Fruit fly (Drosophila melanogaster): ENCODE results near the gene CG12481.

Gene CG12481

DNA sequence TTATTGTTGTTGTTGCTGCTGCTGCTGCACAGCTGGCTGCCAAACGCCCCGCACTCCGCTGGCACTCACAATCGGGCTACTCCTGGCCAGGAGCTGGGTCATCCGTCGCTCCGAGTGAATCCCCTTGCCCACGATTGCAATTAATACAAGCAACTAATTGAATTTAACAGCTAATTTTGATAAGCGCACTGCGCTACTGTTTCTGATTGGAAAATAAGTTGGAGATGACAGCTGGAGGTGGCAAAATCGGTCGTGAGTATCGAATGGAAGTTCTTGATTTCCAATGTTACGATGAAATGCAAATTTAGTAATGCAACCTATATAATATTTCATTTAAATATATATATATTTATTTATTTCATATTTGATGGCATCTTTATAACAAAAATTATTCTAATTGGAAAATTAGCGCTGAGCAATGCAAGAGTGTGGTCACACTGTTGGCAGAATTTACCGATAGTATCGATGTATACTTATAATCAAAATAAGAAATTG, 46.8 kb downstream of the CG12481 start, which contains the start of gene CG42271 (continued):
- no peak for TF ChIP-seq gcm (GFP tag; optimal IDR thresholded peaks at IDR 0.05)
- no peak for TF ChIP-seq klu (GFP tag; IDR thresholded peaks at IDR 0.05)
- TF ChIP-seq lov (optimal IDR thresholded peaks at IDR 0.05): no peak
- TF ChIP-seq lov (GFP tag; IDR thresholded peaks at IDR 0.05): no peak
- TF ChIP-seq CG14860 (GFP tag; IDR thresholded peaks at IDR 0.05; ENCODE audit: partially characterized antibody): peak; percentile 94
- TF ChIP-seq CG18599 (GFP tag; optimal IDR thresholded peaks at IDR 0.05): peak; percentile 42
- TF ChIP-seq hb (GFP tag; IDR thresholded peaks at IDR 0.05; ENCODE audit: partially characterized antibody): peak; percentile 93
- TF ChIP-seq slou (GFP tag; optimal IDR thresholded peaks at IDR 0.05): no peak
- no peak for TF ChIP-seq CG18476 (GFP tag; optimal IDR thresholded peaks at IDR 0.05)
- TF ChIP-seq twi (tag; optimal IDR thresholded peaks at IDR 0.05): peak; percentile 4
- TF ChIP-seq CG14050 (GFP tag; IDR thresholded peaks at IDR 0.05): no peak
- TF ChIP-seq CG10654 (GFP tag; optimal IDR thresholded peaks at IDR 0.05): no peak
- no peak for TF ChIP-seq sim (GFP tag; IDR thresholded peaks at IDR 0.05)
- TF ChIP-seq rib (GFP tag; IDR thresholded peaks at IDR 0.05): no peak
- TF ChIP-seq B-H2 (GFP tag; optimal IDR thresholded peaks at IDR 0.05): no peak
- TF ChIP-seq Gsc (GFP tag; IDR thresholded peaks at IDR 0.05): no peak
- peak; percentile 44; the same call in 1 of the 3 replicates for TF ChIP-seq Dbx (GFP tag; IDR thresholded peaks at IDR 0.05)
- TF ChIP-seq CoRest (tag; optimal IDR thresholded peaks at IDR 0.05): peak; percentile 76
- TF ChIP-seq amos (GFP tag; IDR thresholded peaks at IDR 0.05; ENCODE audit: partially characterized antibody): peak; percentile 89
- no peak for TF ChIP-seq CG2889 (GFP tag; IDR thresholded peaks at IDR 0.05)
- TF ChIP-seq mam (GFP tag; optimal IDR thresholded peaks at IDR 0.05): no peak
- TF ChIP-seq D19B (GFP tag; optimal IDR thresholded peaks at IDR 0.05): no peak
- peak in 1 of 2 experiments; percentile 26 for TF ChIP-seq crp (GFP tag; optimal IDR thresholded peaks at IDR 0.05)

- TF ChIP-seq CG1233 (GFP tag; optimal IDR thresholded peaks at IDR 0.05) (peak; percentile 12), Med (GFP tag) (peak; percentile 53), trh (GFP tag; optimal IDR thresholded peaks at IDR 0.05) (no peak), Rfx (GFP tag; IDR thresholded peaks at IDR 0.05) (no peak), ci (GFP tag; IDR thresholded peaks at IDR 0.05) (peak; percentile 54; the same call in 2 of the 3 replicates), CG15601 (tag; optimal IDR thresholded peaks at IDR 0.05) (no peak), CG4707 (GFP tag; optimal IDR thresholded peaks at IDR 0.05) (peak; percentile 20), CG31441 (GFP tag; IDR thresholded peaks at IDR 0.05) (0 out of 2 replicates have a peak, but pooled peaks have one; percentile 18), Atf6 (GFP tag; IDR thresholded peaks at IDR 0.05) (no peak), ac (GFP tag; optimal IDR thresholded peaks at IDR 0.05) (peak; percentile 7), CG7357 (GFP tag; IDR thresholded peaks at IDR 0.05) (no peak), CG2875 (GFP tag; optimal IDR thresholded peaks at IDR 0.05) (peak; percentile 14), Ets97D (GFP tag; optimal IDR thresholded peaks at IDR 0.05) (peak; percentile 82), CG12219 (GFP tag; optimal IDR thresholded peaks at IDR 0.05) (peak; percentile 25), sens (GFP tag) (peak; percentile 3), CG7271 (tag; optimal IDR thresholded peaks at IDR 0.05) (peak; percentile 72), emc (GFP tag; optimal IDR thresholded peaks at IDR 0.05) (no peak), bbx (GFP tag; IDR thresholded peaks at IDR 0.05; ENCODE audit: partially characterized antibody) (no peak), H15 (GFP tag; IDR thresholded peaks at IDR 0.05) (no peak), wek (GFP tag; optimal IDR thresholded peaks at IDR 0.05) (peak; percentile 74), CG17385 (GFP tag; optimal IDR thresholded peaks at IDR 0.05) (peak; percentile 41), CG9437 (GFP tag; optimal IDR thresholded peaks at IDR 0.05) (peak; percentile 30), CG1647 (GFP tag; optimal IDR thresholded peaks at IDR 0.05) (no peak), sd (tag; optimal IDR thresholded peaks at IDR 0.05) (no peak), CG10431 (GFP tag; optimal IDR thresholded peaks at IDR 0.05) (peak; percentile 49), CG2116 (GFP tag; optimal IDR thresholded peaks at IDR 0.05) (peak; percentile 11), CG34376 (GFP tag; optimal IDR thresholded peaks at IDR 0.05) (peak; percentile 11), CG2202 (tag; optimal IDR thresholded peaks at IDR 0.05) (peak; percentile 22), vvl (GFP tag; IDR thresholded peaks at IDR 0.05) (no peak)
Measured at dm6 chrX:14234468-14234867, 47.4 kb downstream of the CG12481 start.
